Fruit fly (Drosophila melanogaster): ENCODE data around the gene CG11590.
A peak's percentile ranks its signal among the peaks of the same experiment; 100 is the strongest.

The CG11590 gene

dm6 chrX:14169068-14169642, 30.8 kb upstream of the CG11590 start, which contains the start of gene CG12480 (continued):
- no peak for TF ChIP-seq Abd-B (GFP tag; optimal IDR thresholded peaks at IDR 0.05)
- peak; percentile 25 for TF ChIP-seq Deaf1 (tag; optimal IDR thresholded peaks at IDR 0.05)
- TF ChIP-seq CG10654 (GFP tag; optimal IDR thresholded peaks at IDR 0.05), result no peak
- TF ChIP-seq ken (GFP tag; IDR thresholded peaks at IDR 0.05), result no peak
- no peak for TF ChIP-seq pb (GFP tag; optimal IDR thresholded peaks at IDR 0.05)
- TF ChIP-seq tin (GFP tag; optimal IDR thresholded peaks at IDR 0.05), result no peak
- TF ChIP-seq Ravus (GFP tag; IDR thresholded peaks at IDR 0.05), result no peak; the same call in 1 of the 2 replicates
- no peak for TF ChIP-seq pan (optimal IDR thresholded peaks at IDR 0.05)
- TF ChIP-seq pan (GFP tag; optimal IDR thresholded peaks at IDR 0.05 in 1 of 2, IDR thresholded peaks at IDR 0.05 in 1 of 2), result peak in 1 of 2 experiments; percentile 9
- no peak for TF ChIP-seq Hr39 (optimal IDR thresholded peaks at IDR 0.05)
- peak; percentile 82 for TF ChIP-seq al (GFP tag; IDR thresholded peaks at IDR 0.05)
- TF ChIP-seq shn (GFP tag; optimal IDR thresholded peaks at IDR 0.05), result no peak
- no peak for TF ChIP-seq Elba2 (GFP tag; optimal IDR thresholded peaks at IDR 0.05)
- peak; percentile 49 for TF ChIP-seq Bteb2 (GFP tag; optimal IDR thresholded peaks at IDR 0.05)
- TF ChIP-seq zf30C (GFP tag; optimal IDR thresholded peaks at IDR 0.05), result no peak
- TF ChIP-seq B-H1 (GFP tag; IDR thresholded peaks at IDR 0.05), result no peak; the same call in 2 of the 3 replicates
- TF ChIP-seq CG12299 (tag; optimal IDR thresholded peaks at IDR 0.05), result no peak
- TF ChIP-seq Dll (GFP tag; IDR thresholded peaks at IDR 0.05; ENCODE audit: partially characterized antibody), result no peak
- no peak for TF ChIP-seq ftz-f1 (GFP tag; optimal IDR thresholded peaks at IDR 0.05)
- no peak for TF ChIP-seq corto (GFP tag; optimal IDR thresholded peaks at IDR 0.05)
- no peak for TF ChIP-seq Blimp-1 (GFP tag; optimal IDR thresholded peaks at IDR 0.05)
- TF ChIP-seq cas (GFP tag; IDR thresholded peaks at IDR 0.05), result peak; percentile 54; the same call in 1 of the 2 replicates
- TF ChIP-seq jing (GFP tag; optimal IDR thresholded peaks at IDR 0.05), result no peak
- TF ChIP-seq wdn (GFP tag; IDR thresholded peaks at IDR 0.05), result 0 out of 2 replicates have a peak, but pooled peaks have one; percentile 28
- peak; percentile 64 for TF ChIP-seq Fer3 (tag; optimal IDR thresholded peaks at IDR 0.05)
- TF ChIP-seq en (GFP tag; optimal IDR thresholded peaks at IDR 0.05), result no peak
- peak; percentile 36 for TF ChIP-seq CoRest (tag; optimal IDR thresholded peaks at IDR 0.05)
- TF ChIP-seq run (tag; optimal IDR thresholded peaks at IDR 0.05), result no peak
- TF ChIP-seq stwl (tag; optimal IDR thresholded peaks at IDR 0.05), result no peak
- TF ChIP-seq fd102C (GFP tag; optimal IDR thresholded peaks at IDR 0.05), result no peak
- peak; percentile 31 for TF ChIP-seq bcd (GFP tag; optimal IDR thresholded peaks at IDR 0.05)
- peak; percentile 1 for TF ChIP-seq CG17359 (tag; optimal IDR thresholded peaks at IDR 0.05)
- peak; percentile 16 for TF ChIP-seq CG12659 (GFP tag; optimal IDR thresholded peaks at IDR 0.05)
- TF ChIP-seq CG7928 (GFP tag; optimal IDR thresholded peaks at IDR 0.05), result peak; percentile 32
- peak; percentile 16 for TF ChIP-seq tio (GFP tag; optimal IDR thresholded peaks at IDR 0.05)
- TF ChIP-seq cad (GFP tag; optimal IDR thresholded peaks at IDR 0.05), result no peak
- TF ChIP-seq CG6654 (GFP tag; optimal IDR thresholded peaks at IDR 0.05), result no peak
- no peak for TF ChIP-seq cato (GFP tag; optimal IDR thresholded peaks at IDR 0.05; ENCODE audit: borderline replicate concordance)
- no peak for TF ChIP-seq slp2 (GFP tag; optimal IDR thresholded peaks at IDR 0.05)
- no peak for TF ChIP-seq CG34224 (GFP tag; IDR thresholded peaks at IDR 0.05; ENCODE audit: partially characterized antibody)
- TF ChIP-seq emc (GFP tag; optimal IDR thresholded peaks at IDR 0.05), result no peak
- no peak for TF ChIP-seq Doc2 (GFP tag; IDR thresholded peaks at IDR 0.05)
- no peak for TF ChIP-seq CG3995 (GFP tag; optimal IDR thresholded peaks at IDR 0.05)
- TF ChIP-seq maf-S (GFP tag; optimal IDR thresholded peaks at IDR 0.05), result no peak
- no peak for TF ChIP-seq prd (optimal IDR thresholded peaks at IDR 0.05)
- peak; percentile 64; the same call in 2 of the 3 replicates for TF ChIP-seq prd (GFP tag; IDR thresholded peaks at IDR 0.05)
- peak; percentile 44 for TF ChIP-seq CG9727 (GFP tag; optimal IDR thresholded peaks at IDR 0.05)
- no peak; the same call in 2 of the 3 replicates for TF ChIP-seq CG11456 (GFP tag; IDR thresholded peaks at IDR 0.05)
- peak; percentile 75 for TF ChIP-seq lilli (GFP tag; optimal IDR thresholded peaks at IDR 0.05)
- TF ChIP-seq hkb (optimal IDR thresholded peaks at IDR 0.05), result no peak
- 0 out of 2 replicates have a peak, but pooled peaks have one; percentile 25 for TF ChIP-seq hkb (GFP tag; IDR thresholded peaks at IDR 0.05)
- TF ChIP-seq CG18011 (GFP tag; optimal IDR thresholded peaks at IDR 0.05), result no peak

Measured in whole organism, embryonic.